Fruit fly (Drosophila melanogaster) Kc167 (cell line): ENCODE measurements around the gene Agpat3.

Source experiments
- Myc ChIP-seq: fragments of >200 bp; optimal IDR thresholded peaks from 2 replicates; lab custom pipeline; 2017; ENCODE audit warnings: missing external identifiers
- Sin3A ChIP-seq: fragments of >200 bp; optimal IDR thresholded peaks from 2 replicates; lab custom pipeline; 2018; ENCODE audit warnings: missing external identifiers
- h ChIP-seq: fragments of >200 bp; optimal IDR thresholded peaks from 3 replicates; lab custom pipeline; 2018; ENCODE audit warnings: missing external identifiers
- insv ChIP-seq: fragments of >200 bp; optimal IDR thresholded peaks from 3 replicates; lab custom pipeline; 2018; ENCODE audit warnings: missing external identifiers
- psq ChIP-seq: fragments of >200 bp; optimal IDR thresholded peaks from 2 replicates; lab custom pipeline; 2017; ENCODE audit warnings: missing external identifiers
- ttk ChIP-seq: sonication (Bioruptor generic); optimal IDR thresholded peaks from 2 replicates; lab custom pipeline; 2017; ENCODE audit warnings: missing external identifiers

Gene Agpat3

dm6 chr3L:16384145-16384705 is 1.5 kb downstream of the Agpat3 start:
- TF ChIP-seq psq (lab: Kevin White, UChicago) (no peak), Sin3A (lab: Kevin White, UChicago) (no peak), h (lab: Kevin White, UChicago) (no peak), insv (no peak), Myc (lab: Kevin White, UChicago) (no peak), ttk (lab: Kevin White, UChicago) (no peak)

dm6 chr3L:16383056-16383455 is 2.7 kb downstream of the Agpat3 start:
- no peak for TF ChIP-seq ttk (lab: Kevin White, UChicago)
- no peak for TF ChIP-seq h (lab: Kevin White, UChicago)
- no peak for TF ChIP-seq Myc (lab: Kevin White, UChicago)
- TF ChIP-seq psq (lab: Kevin White, UChicago) = no peak
- TF ChIP-seq Sin3A (lab: Kevin White, UChicago) = no peak
- no peak for TF ChIP-seq insv

- TF ChIP-seq h (lab: Kevin White, UChicago) (no peak), psq (lab: Kevin White, UChicago) (no peak), ttk (lab: Kevin White, UChicago) (no peak), Sin3A (lab: Kevin White, UChicago) (no peak), Myc (lab: Kevin White, UChicago) (no peak), insv (no peak)
These were observed 4.5 kb downstream of the Agpat3 start, which contains the start of gene Agpat4 for dm6 chr3L:16381184-16381797. TSS of gene Agpat4 (minus strand) at chr3L:16381570.

- no peak for TF ChIP-seq insv
- TF ChIP-seq Myc (lab: Kevin White, UChicago) = no peak
- no peak for TF ChIP-seq h (lab: Kevin White, UChicago)
- no peak for TF ChIP-seq ttk (lab: Kevin White, UChicago)
- TF ChIP-seq Sin3A (lab: Kevin White, UChicago) = no peak
- TF ChIP-seq psq (lab: Kevin White, UChicago) = no peak
These were observed 5.0 kb downstream of the Agpat3 start for dm6 chr3L:16380770-16381169.

- no peak for TF ChIP-seq Myc (lab: Kevin White, UChicago)
- no peak for TF ChIP-seq psq (lab: Kevin White, UChicago)
- no peak for TF ChIP-seq insv
- TF ChIP-seq h (lab: Kevin White, UChicago) = no peak
- TF ChIP-seq ttk (lab: Kevin White, UChicago) = no peak
These were observed 7.7 kb downstream of the Agpat3 start, which contains the start of gene roq for dm6 chr3L:16377768-16378764. TSS of gene roq (minus strand) at chr3L:16378566.

- TF ChIP-seq psq (lab: Kevin White, UChicago) (no peak), insv (no peak), h (lab: Kevin White, UChicago) (no peak), Sin3A (lab: Kevin White, UChicago) (no peak), Myc (lab: Kevin White, UChicago) (no peak), ttk (lab: Kevin White, UChicago) (no peak)
These were observed 16.2 kb downstream of the Agpat3 start, which contains the start of gene CG18814 for dm6 chr3L:16369526-16369925. TSS of gene CG18814 (plus strand) at chr3L:16369826.

dm6 chr3L:16368199-16368598 is 17.6 kb downstream of the Agpat3 start, which contains the start of gene CG4842:
TSS of gene CG4842 (plus strand) at chr3L:16368389.
- TF ChIP-seq h (lab: Kevin White, UChicago) (no peak), Sin3A (lab: Kevin White, UChicago) (no peak), Myc (lab: Kevin White, UChicago) (no peak), insv (no peak), psq (lab: Kevin White, UChicago) (no peak), ttk (lab: Kevin White, UChicago) (no peak)

- no peak for TF ChIP-seq psq (lab: Kevin White, UChicago)
- TF ChIP-seq Sin3A (lab: Kevin White, UChicago) = no peak
- no peak for TF ChIP-seq ttk (lab: Kevin White, UChicago)
- TF ChIP-seq insv = no peak
- no peak for TF ChIP-seq h (lab: Kevin White, UChicago)
- TF ChIP-seq Myc (lab: Kevin White, UChicago) = no peak
These were observed 18.5 kb downstream of the Agpat3 start, which contains the start of gene Cpr72Ec for dm6 chr3L:16367240-16367639. TSS of gene Cpr72Ec (minus strand) at chr3L:16367340.

- TF ChIP-seq Myc (lab: Kevin White, UChicago) (no peak), ttk (lab: Kevin White, UChicago) (no peak), h (lab: Kevin White, UChicago) (no peak), Sin3A (lab: Kevin White, UChicago) (no peak), psq (lab: Kevin White, UChicago) (no peak), insv (no peak)
These were observed 21.2 kb downstream of the Agpat3 start, which contains the start of gene Cpr72Eb for dm6 chr3L:16364599-16364998. TSS of gene Cpr72Eb (plus strand) at chr3L:16364899.

dm6 chr3L:16364182-16364581 is 21.6 kb downstream of the Agpat3 start:
- no peak for TF ChIP-seq insv
- TF ChIP-seq psq (lab: Kevin White, UChicago) = no peak
- TF ChIP-seq ttk (lab: Kevin White, UChicago) = no peak
- TF ChIP-seq Myc (lab: Kevin White, UChicago) = no peak
- no peak for TF ChIP-seq h (lab: Kevin White, UChicago)
- no peak for TF ChIP-seq Sin3A (lab: Kevin White, UChicago)
